Fruit fly (Drosophila melanogaster) whole organism: ENCODE measurements around the gene CG7943.
A peak's percentile ranks its signal among the peaks of the same experiment; 100 is the strongest.

ENCODE experiments used
- CG8478 ChIP-seq: fragments of >200 bp; optimal IDR thresholded peaks from 2 replicates; lab custom pipeline; 2018; ENCODE audit warnings: inconsistent platforms
- Dll ChIP-seq: fragments of >200 bp; optimal IDR thresholded peaks from 2 replicates; lab custom pipeline; 2017
- EcR ChIP-seq, 2 experiments: fragments of >200 bp; optimal IDR thresholded peaks; 2 replicates each; lab custom pipeline; 2017; ENCODE audit warnings: missing biosample characterization in 2 of 2, missing genetic modification characterization in 2 of 2, missing genetic modification reagents in 2 of 2
- pan ChIP-seq: fragments of >200 bp; optimal IDR thresholded peaks from 2 replicates; lab custom pipeline; 2017
- psq ChIP-seq: fragments of >200 bp; optimal IDR thresholded peaks from 2 replicates; lab custom pipeline; 2017
- usp ChIP-seq: fragments of >200 bp; optimal IDR thresholded peaks from 2 replicates; lab custom pipeline; 2017; ENCODE audit warnings: missing biosample characterization, missing genetic modification characterization, mixed read lengths

The CG7943 gene

DNA sequence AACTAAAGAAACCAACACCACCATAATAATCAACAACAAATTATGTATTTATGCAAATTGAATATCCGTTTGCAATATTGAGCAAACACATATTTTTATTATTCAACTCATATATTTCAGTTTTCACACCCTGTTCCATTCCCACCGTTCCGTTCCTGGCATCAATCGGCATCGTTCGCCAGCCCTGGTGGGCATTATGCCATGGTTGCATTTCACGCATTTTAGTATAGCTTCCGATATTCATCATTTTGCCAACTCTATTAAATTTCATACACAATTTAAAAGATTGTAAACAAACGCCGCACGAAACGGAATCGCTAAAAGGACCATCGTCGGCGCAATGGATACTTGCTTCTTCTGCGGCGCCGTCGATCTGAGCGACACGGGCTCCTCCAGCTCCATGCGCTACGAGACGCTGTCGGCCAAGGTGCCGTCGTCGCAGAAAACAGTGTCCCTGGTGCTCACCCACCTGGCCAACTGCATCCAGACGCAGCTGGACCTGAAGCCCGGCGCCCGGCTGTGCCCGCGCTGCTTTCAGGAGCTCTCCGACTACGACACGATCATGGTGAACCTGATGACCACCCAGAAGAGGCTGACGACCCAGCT is 3.0 kb upstream of the CG7943 start, which contains the start of gene Sry-delta:
Sry-delta (plus strand) TSS at position 203 of the 606 bp plus-strand sequence.
- no peak for TF ChIP-seq EcR (GFP tag; optimal IDR thresholded peaks at IDR 0.05; lab: Kevin White, UChicago)
- TF ChIP-seq CG8478 (lab: Kevin White, UChicago), result no peak

DNA sequence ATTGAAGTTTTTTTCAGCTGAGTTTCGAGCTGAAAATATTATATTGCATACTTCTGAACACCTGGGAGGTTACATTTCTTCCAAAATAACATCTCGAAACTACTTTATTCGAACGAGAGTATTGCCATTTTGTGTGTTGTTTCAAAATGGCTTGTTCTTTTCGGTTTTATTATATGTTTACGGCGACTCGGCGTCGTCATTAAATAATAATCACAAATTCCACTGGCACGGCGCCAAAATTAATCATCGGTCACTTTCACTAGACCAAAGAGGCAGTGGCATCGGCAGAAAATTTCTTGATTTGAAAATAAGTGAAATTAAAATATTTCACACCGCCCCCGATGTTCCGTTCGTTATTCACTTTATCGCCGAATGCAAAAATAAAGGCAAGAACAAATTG is 4.2 kb downstream of the CG7943 start:
- TF ChIP-seq usp (GFP tag; lab: Kevin White, UChicago) (no peak), EcR (GFP tag; optimal IDR thresholded peaks at IDR 0.05; lab: Kevin White, UChicago) (no peak), Dll (lab: Kevin White, UChicago) (no peak), pan (lab: Kevin White, UChicago) (no peak), CG8478 (lab: Kevin White, UChicago) (no peak), psq (lab: Kevin White, UChicago) (no peak)

DNA sequence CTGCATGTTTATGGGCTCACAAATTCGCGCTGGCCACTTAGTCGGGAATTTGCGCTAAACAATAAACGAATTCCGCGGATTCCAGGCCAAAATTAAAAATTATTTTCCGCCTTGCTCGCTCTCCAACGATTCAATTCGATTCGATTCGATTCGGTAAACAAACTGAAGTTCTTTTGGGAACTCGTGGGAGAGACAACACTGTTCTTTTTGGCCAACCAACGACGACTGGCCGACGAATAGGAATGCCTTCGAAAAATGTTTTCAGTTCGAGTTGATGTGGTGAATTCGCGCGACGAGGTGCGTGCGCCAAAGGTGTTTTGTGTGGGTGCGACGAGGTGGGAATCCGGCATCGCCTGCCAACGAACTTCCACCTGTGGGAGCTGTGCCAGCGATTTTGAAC is 5.7 kb downstream of the CG7943 start, which contains the start of gene CG15528:
CG15528 (minus strand) TSS at position 180 of the 400 bp plus-strand sequence.
- TF ChIP-seq psq (lab: Kevin White, UChicago) (no peak), pan (lab: Kevin White, UChicago) (no peak), usp (GFP tag; lab: Kevin White, UChicago) (no peak), EcR (GFP tag; optimal IDR thresholded peaks at IDR 0.05; lab: Kevin White, UChicago) (no peak), Dll (lab: Kevin White, UChicago) (no peak), CG8478 (lab: Kevin White, UChicago) (no peak)

DNA sequence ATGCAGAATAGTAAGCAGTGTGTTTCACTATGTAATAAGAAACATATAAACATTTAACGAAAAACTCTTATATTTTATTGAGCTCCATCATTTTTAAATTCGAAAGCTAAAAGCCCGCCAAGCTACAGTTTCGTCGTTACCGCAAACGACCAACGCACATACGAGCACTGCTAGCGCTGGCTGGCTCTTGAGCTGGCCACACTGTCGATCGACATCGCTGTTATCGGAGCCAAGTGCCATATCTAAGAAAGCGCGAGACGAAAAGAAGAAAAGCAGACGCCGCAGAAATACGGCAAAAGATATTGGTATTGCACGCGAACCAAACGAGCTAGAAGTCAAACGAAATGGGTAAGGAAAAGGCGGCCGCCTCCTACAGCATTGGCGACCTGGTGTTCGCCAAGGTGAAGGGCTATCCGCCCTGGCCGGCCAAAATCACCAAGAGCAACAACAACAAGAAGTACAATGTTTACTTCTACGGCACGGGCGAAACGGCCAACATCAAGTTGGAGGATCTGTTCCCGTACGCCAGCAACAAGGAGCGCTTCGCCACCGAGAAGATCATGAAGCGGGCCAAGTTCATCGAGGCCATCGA is 6.3 kb downstream of the CG7943 start, which contains the start of gene Jasper:
Jasper (plus strand) TSS at position 60 of the 592 bp plus-strand sequence.
- TF ChIP-seq psq (lab: Kevin White, UChicago) (no peak), EcR (GFP tag; optimal IDR thresholded peaks at IDR 0.05; lab: Kevin White, UChicago) (no peak), pan (lab: Kevin White, UChicago) (no peak), CG8478 (lab: Kevin White, UChicago) (no peak), Dll (lab: Kevin White, UChicago) (no peak), usp (GFP tag; lab: Kevin White, UChicago) (no peak)

DNA sequence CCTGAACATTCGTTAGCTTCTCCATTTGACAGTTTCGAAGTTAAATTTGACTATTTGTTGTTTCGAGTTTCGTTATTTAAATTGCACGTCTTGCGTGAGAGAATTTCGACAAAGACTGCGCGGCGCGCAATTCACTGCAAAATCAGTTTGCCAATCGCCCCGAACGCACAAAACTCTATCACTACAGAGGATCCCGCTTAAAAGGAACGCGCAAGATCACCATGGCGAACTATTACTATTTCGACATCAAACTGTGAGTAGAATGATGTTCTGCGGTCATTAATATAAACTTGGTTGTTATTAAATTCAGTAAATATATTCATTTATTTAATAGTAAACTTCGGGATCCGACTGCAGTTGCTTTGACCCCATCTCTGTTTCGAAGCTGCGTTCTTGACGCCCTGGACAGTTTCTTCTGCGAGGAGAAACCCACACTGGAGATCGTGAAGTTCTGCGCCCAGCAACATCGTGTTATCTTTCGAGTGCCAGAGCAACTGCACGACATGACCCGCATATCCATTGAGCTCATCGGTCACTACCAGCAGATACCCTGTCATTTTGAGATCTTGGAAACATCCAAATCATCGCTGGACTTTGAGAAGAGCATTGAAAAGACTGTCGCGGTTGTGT is 9.8 kb downstream of the CG7943 start, which contains the start of the genes Rpp14b and spn-A:
Rpp14b (plus strand) TSS at position 43 of the 630 bp plus-strand sequence.
spn-A (minus strand) TSS at position 123 of the 630 bp plus-strand sequence.
- TF ChIP-seq Dll (lab: Kevin White, UChicago), result no peak
- no peak for TF ChIP-seq pan (lab: Kevin White, UChicago)
- TF ChIP-seq CG8478 (lab: Kevin White, UChicago), result no peak
- TF ChIP-seq psq (lab: Kevin White, UChicago), result no peak
- TF ChIP-seq usp (GFP tag; lab: Kevin White, UChicago), result no peak

DNA sequence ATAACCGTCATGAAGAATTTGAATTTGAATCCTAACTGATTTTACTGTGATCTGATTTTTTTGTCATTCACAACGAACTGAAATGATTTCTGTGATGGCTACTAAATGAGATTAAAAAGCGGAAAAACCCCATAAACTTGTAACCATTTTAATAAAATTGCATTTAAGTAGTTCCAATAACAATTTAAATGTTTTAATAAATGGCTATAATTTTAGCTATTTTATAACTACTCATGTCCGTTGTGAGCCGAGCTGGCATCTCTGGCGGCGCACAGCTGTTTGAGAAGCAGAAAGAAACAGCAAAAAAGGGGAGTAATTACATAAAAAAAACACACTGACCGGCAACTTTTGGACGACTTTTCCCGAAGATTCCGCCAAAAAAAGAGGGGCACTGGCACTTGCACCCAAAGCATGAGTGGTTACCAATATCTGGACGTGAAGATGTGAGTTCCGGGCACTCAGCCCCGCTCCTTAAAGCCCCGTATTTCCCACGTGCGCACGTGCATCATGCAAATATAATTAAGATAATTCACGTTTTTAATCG is 10.4 kb downstream of the CG7943 start, which contains the start of the genes CG7950 and Rpp14a:
CG7950 (plus strand) TSS at position 268 of the 544 bp plus-strand sequence.
Rpp14a (plus strand) TSS at position 268 of the 544 bp plus-strand sequence.
- TF ChIP-seq CG8478 (lab: Kevin White, UChicago), result no peak
- TF ChIP-seq EcR (GFP tag; optimal IDR thresholded peaks at IDR 0.05; lab: Kevin White, UChicago), result no peak
- no peak for TF ChIP-seq pan (lab: Kevin White, UChicago)
- no peak for TF ChIP-seq usp (GFP tag; lab: Kevin White, UChicago)
- TF ChIP-seq Dll (lab: Kevin White, UChicago), result no peak
- TF ChIP-seq psq (lab: Kevin White, UChicago), result no peak

DNA sequence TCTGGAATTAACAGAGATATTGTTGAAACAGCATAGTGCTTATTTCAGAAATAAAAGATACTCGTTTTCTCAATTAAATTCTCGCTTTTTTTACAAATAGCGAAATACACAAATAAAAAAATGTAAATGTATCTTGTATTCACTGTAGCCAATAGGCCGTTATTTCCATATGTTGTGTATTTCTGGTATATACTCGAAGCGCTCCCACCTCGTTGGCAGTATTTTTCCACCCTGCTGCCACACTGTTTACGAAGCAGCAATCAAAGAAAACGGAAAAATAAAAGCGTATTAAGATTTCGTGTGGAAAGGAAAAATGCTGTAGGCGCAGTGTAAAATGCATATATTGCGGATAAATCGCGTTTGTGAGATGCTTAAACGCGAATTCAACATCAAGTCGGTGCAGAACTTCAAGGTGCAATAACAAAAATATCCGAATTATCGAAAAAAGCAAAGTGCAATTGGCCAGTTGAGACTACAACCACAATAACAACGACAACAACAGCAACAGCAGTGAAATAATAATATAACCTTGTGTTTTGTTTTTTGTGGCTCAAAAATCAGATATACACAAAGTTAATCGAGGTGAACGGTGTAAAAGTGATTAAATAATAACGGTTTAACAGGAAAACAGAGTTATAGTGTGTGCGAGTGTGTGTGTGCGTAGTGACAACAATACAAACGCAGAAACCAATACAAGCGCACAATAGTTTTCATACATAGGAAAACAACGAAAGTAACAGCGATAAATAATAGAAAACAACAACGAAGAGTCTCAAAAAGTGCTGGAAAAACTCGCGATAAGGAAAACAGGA is 12.0 kb downstream of the CG7943 start, which contains the start of gene sima:
sima (plus strand) TSS at position 255 of the 812 bp plus-strand sequence.
- TF ChIP-seq pan (lab: Kevin White, UChicago), result no peak
- TF ChIP-seq psq (lab: Kevin White, UChicago), result peak; percentile 50

DNA sequence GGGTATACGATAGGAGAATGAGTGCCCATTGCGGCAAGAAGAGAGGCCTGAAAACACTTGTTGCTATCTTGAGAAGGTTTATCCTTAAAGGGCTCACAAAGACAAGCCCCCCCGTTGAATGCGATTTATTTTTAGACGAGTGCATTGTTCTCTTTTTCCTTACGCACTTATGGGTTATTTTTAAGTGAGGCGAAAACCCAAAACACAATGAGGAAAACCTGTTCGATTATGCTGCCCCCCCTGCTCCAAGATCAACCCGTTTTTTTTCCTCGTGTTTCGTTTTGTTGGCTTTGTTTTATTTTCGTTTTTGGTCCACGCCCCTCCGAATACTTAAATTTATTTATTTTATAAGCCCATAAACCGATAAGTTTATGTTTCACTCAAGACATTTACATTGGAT is 13.7 kb downstream of the CG7943 start:
- TF ChIP-seq EcR (GFP tag; optimal IDR thresholded peaks at IDR 0.05; lab: Kevin White, UChicago) (no peak), CG8478 (lab: Kevin White, UChicago) (no peak), pan (lab: Kevin White, UChicago) (no peak), usp (GFP tag; lab: Kevin White, UChicago) (no peak), psq (lab: Kevin White, UChicago) (no peak), Dll (lab: Kevin White, UChicago) (no peak)

DNA sequence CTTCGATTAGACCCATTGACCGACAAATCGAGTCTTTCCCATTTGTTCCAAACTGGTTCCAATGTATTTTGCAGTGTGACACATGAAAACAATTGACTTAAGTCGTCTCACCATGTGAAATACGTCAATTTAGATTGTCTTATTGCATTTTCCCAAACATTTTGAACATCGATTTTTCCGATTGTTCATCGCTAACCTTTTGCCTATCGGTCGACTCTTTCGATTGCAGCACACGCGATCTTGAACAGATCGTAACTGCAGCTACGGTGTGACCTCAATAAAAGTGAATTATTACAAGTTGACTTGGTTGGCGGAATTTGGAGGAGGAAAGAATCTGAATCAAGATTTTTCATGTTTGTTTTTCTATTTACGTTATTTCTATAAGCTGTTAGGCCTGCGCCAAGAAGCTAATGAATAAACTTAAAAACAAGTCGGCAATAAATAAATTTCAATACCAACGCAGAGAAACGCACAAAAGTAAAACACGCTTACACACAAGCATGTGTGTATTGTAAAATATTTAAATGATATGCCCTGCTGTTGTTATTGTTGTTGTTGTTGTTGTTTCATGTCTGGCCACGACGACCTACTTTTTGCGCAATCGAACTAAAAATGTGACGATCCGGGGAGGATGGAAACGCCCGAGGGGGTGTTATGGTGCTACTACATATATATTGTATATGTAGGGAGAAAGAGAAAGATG is 14.3 kb downstream of the CG7943 start:
- TF ChIP-seq psq (lab: Kevin White, UChicago) (no peak), pan (lab: Kevin White, UChicago) (no peak), Dll (lab: Kevin White, UChicago) (no peak), CG8478 (lab: Kevin White, UChicago) (no peak), EcR (GFP tag; optimal IDR thresholded peaks at IDR 0.05; lab: Kevin White, UChicago) (no peak), usp (GFP tag; lab: Kevin White, UChicago) (no peak)

DNA sequence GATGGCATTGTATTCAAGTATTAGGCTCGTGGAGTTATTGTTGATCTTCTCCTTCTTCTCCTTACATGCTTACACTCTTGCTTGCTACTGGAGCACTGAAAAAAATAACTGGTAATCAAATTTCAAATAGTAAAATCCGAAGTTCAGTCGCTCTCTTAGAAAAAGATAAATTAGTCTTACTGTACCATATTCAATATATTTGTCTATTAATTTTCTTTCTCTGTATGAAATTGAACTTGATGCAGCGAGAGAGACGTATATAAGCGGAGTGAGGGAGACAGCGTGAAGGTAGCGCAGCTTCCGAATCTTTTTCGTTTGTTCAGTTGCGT is 14.8 kb downstream of the CG7943 start:
- TF ChIP-seq CG8478 (lab: Kevin White, UChicago), result no peak
- TF ChIP-seq psq (lab: Kevin White, UChicago), result no peak
- TF ChIP-seq pan (lab: Kevin White, UChicago), result no peak
- TF ChIP-seq usp (GFP tag; lab: Kevin White, UChicago), result no peak
- no peak for TF ChIP-seq EcR (GFP tag; optimal IDR thresholded peaks at IDR 0.05; lab: Kevin White, UChicago)
- no peak for TF ChIP-seq Dll (lab: Kevin White, UChicago)
